Worm (Caenorhabditis elegans) whole organism, L4 larva: Measurements from ENCODE around the gene sre-36.

Experiments used
- F10B5.3 ChIP-seq: sonication (generic microtip); optimal IDR thresholded peaks from 2 replicates; lab custom pipeline; 2016; ENCODE audit warnings: mild to moderate bottlenecking, missing genetic modification characterization, missing compliant biosample characterization
- F37D6.2 ChIP-seq: sonication (generic microtip); optimal IDR thresholded peaks from 2 replicates; lab custom pipeline; 2016; ENCODE audit warnings: mild to moderate bottlenecking, missing genetic modification characterization, missing compliant biosample characterization
- F44E2.7 ChIP-seq: fragments of 200-800 bp; sonication (Bioruptor generic); IDR thresholded peaks from 2 replicates; pipeline ENCODE4 v2.1.2; 2022; ENCODE audit warnings: missing genetic modification characterization, missing compliant biosample characterization
- F49E8.2 ChIP-seq: sonication (generic microtip); optimal IDR thresholded peaks from 2 replicates; lab custom pipeline; 2016; ENCODE audit warnings: missing compliant biosample characterization, mild to moderate bottlenecking, missing genetic modification characterization, borderline replicate concordance
- R02D3.7 ChIP-seq: fragments of 150-350 bp; sonication (generic microtip); optimal IDR thresholded peaks from 3 replicates; lab custom pipeline; 2014; ENCODE audit warnings: missing biosample characterization, missing genetic modification characterization
- T20F7.1 ChIP-seq: fragments of 200-800 bp; sonication (Bioruptor generic); optimal IDR thresholded peaks from 2 replicates; lab custom pipeline; 2018; ENCODE audit warnings: mild to moderate bottlenecking, missing genetic modification characterization, missing compliant biosample characterization
- T26A8.4 ChIP-seq: fragments of 200-800 bp; sonication (Bioruptor generic); IDR thresholded peaks from 2 replicates; pipeline ENCODE4 v1.3.6; 2022; ENCODE audit warnings: missing genetic modification characterization, missing compliant biosample characterization
- Y5F2A.4 ChIP-seq: fragments of 200-800 bp; sonication (Bioruptor generic); optimal IDR thresholded peaks from 2 replicates; lab custom pipeline; 2018; ENCODE audit warnings: mild to moderate bottlenecking, missing genetic modification characterization, missing compliant biosample characterization
- ZK337.2 ChIP-seq: fragments of 200-800 bp; sonication (Bioruptor generic); IDR thresholded peaks from 2 replicates; pipeline ENCODE4 v1.3.6; 2022; ENCODE audit warnings: missing genetic modification reagents, missing genetic modification characterization, missing compliant biosample characterization
- aly-2 ChIP-seq: sonication (generic microtip); optimal IDR thresholded peaks from 2 replicates; lab custom pipeline; 2018; ENCODE audit warnings: missing biosample characterization, missing genetic modification characterization
- ama-1 ChIP-seq: fragments of 150-350 bp; optimal IDR thresholded peaks from 2 replicates; lab custom pipeline; 2014; ENCODE audit warnings: inconsistent platforms, mixed read lengths
- arid-1 ChIP-seq: fragments of 200-800 bp; sonication (Bioruptor generic); conservative IDR thresholded peaks from 2 replicates; pipeline ENCODE4 v1.3.6; 2022; ENCODE audit warnings: missing genetic modification reagents, missing genetic modification characterization, missing compliant biosample characterization
- attf-4 ChIP-seq: sonication (generic microtip); optimal IDR thresholded peaks from 3 replicates; lab custom pipeline; 2017; ENCODE audit warnings: missing biosample characterization, missing genetic modification characterization
- ceh-20 ChIP-seq: fragments of 200-800 bp; sonication (Bioruptor generic); IDR thresholded peaks from 2 replicates; pipeline ENCODE4 v1.3.6; 2022; ENCODE audit warnings: missing genetic modification reagents, missing genetic modification characterization, missing compliant biosample characterization
- ceh-32 ChIP-seq: sonication (generic microtip); optimal IDR thresholded peaks from 2 replicates; lab custom pipeline; 2016; ENCODE audit warnings: mild to moderate bottlenecking, missing genetic modification characterization, missing compliant biosample characterization; ENCODE audit not compliant: poor library complexity
- ceh-44 ChIP-seq: fragments of 200-800 bp; sonication (Bioruptor generic); IDR thresholded peaks from 2 replicates; pipeline ENCODE4 v1.3.6; 2022; ENCODE audit warnings: missing genetic modification reagents, missing genetic modification characterization, missing compliant biosample characterization
- ctbp-1 ChIP-seq: fragments of 200-800 bp; sonication (Bioruptor generic); IDR thresholded peaks from 2 replicates; pipeline ENCODE4 v1.3.6; 2022; ENCODE audit warnings: missing genetic modification reagents, missing genetic modification characterization, missing compliant biosample characterization
- daf-12 ChIP-seq: fragments of 150-350 bp; optimal IDR thresholded peaks from 2 replicates; lab custom pipeline; 2014; ENCODE audit warnings: missing biosample characterization, missing genetic modification reagents, missing genetic modification characterization
- daf-8 ChIP-seq: fragments of 200-800 bp; sonication (Bioruptor generic); IDR thresholded peaks from 2 replicates; pipeline ENCODE4 v1.3.6; 2022; ENCODE audit warnings: missing genetic modification characterization, missing compliant biosample characterization
- dmd-6 ChIP-seq: fragments of 200-800 bp; sonication (Bioruptor generic); IDR thresholded peaks from 2 replicates; pipeline ENCODE4 v1.3.6; 2022; ENCODE audit warnings: missing genetic modification reagents, missing genetic modification characterization, missing compliant biosample characterization
- dmd-8 ChIP-seq: fragments of 200-800 bp; sonication (Bioruptor generic); IDR thresholded peaks from 2 replicates; pipeline ENCODE4 v1.3.6; 2022; ENCODE audit warnings: missing genetic modification characterization, missing compliant biosample characterization
- dmd-9 ChIP-seq: fragments of 200-800 bp; sonication (Bioruptor generic); IDR thresholded peaks from 2 replicates; pipeline ENCODE4 v1.3.6; 2022; ENCODE audit warnings: missing genetic modification reagents, missing genetic modification characterization, missing compliant biosample characterization
- duxl-1 ChIP-seq: sonication (generic microtip); optimal IDR thresholded peaks from 2 replicates; lab custom pipeline; 2016; ENCODE audit warnings: mild to moderate bottlenecking, missing genetic modification characterization, moderate library complexity, missing compliant biosample characterization; ENCODE audit not compliant: poor library complexity
- dve-1 ChIP-seq: sonication (generic microtip); optimal IDR thresholded peaks from 2 replicates; lab custom pipeline; 2017; ENCODE audit warnings: antibody characterized with exemption, mild to moderate bottlenecking, missing genetic modification characterization, missing compliant biosample characterization; ENCODE audit not compliant: insufficient read depth
- gei-8 ChIP-seq: fragments of 200-800 bp; sonication (Bioruptor generic); optimal IDR thresholded peaks from 2 replicates; lab custom pipeline; 2018; ENCODE audit warnings: mild to moderate bottlenecking, missing genetic modification characterization, missing compliant biosample characterization
- hmg-1.1 ChIP-seq: fragments of 200-800 bp; sonication (Bioruptor generic); IDR thresholded peaks from 2 replicates; pipeline ENCODE4 v1.3.6; 2022; ENCODE audit warnings: missing genetic modification reagents, missing genetic modification characterization, missing compliant biosample characterization
- jun-1 ChIP-seq: fragments of 150-350 bp; optimal IDR thresholded peaks from 2 replicates; lab custom pipeline; 2014; ENCODE audit warnings: missing biosample characterization, missing genetic modification reagents, missing genetic modification characterization
- lin-1 ChIP-seq: fragments of 200-800 bp; sonication (Bioruptor generic); IDR thresholded peaks from 2 replicates; pipeline ENCODE4 v1.3.6; 2022; ENCODE audit warnings: missing genetic modification reagents, missing genetic modification characterization, missing compliant biosample characterization
- lin-38 ChIP-seq: fragments of 200-800 bp; sonication (Bioruptor generic); IDR thresholded peaks from 2 replicates; pipeline ENCODE4 v1.3.6; 2022; ENCODE audit warnings: missing genetic modification reagents, missing genetic modification characterization, missing compliant biosample characterization
- lin-39 ChIP-seq: fragments of 150-350 bp; optimal IDR thresholded peaks from 2 replicates; lab custom pipeline; 2014; ENCODE audit warnings: missing biosample characterization, missing genetic modification reagents, missing genetic modification characterization
- lir-3 ChIP-seq: sonication (generic microtip); optimal IDR thresholded peaks from 2 replicates; lab custom pipeline; 2016; ENCODE audit warnings: mild to moderate bottlenecking, missing genetic modification characterization, missing compliant biosample characterization
- madf-9 ChIP-seq: fragments of 200-800 bp; sonication (Bioruptor generic); conservative IDR thresholded peaks from 2 replicates; pipeline ENCODE4 v1.3.6; 2022; ENCODE audit warnings: missing genetic modification reagents, missing genetic modification characterization, missing compliant biosample characterization
- mes-2 ChIP-seq: sonication (generic microtip); optimal IDR thresholded peaks from 2 replicates; lab custom pipeline; 2016; ENCODE audit warnings: missing genotype, mild to moderate bottlenecking, missing genetic modification characterization, missing compliant biosample characterization; ENCODE audit not compliant: poor library complexity, severe bottlenecking
- nhr-11 ChIP-seq: fragments of 150-350 bp; optimal IDR thresholded peaks from 2 replicates; lab custom pipeline; 2014; ENCODE audit warnings: missing biosample characterization, missing genetic modification characterization
- nhr-111 ChIP-seq: fragments of 200-800 bp; sonication (Bioruptor generic); optimal IDR thresholded peaks from 2 replicates; lab custom pipeline; 2018; ENCODE audit warnings: mild to moderate bottlenecking, missing genetic modification characterization, missing compliant biosample characterization
- nhr-237 ChIP-seq: sonication (generic microtip); optimal IDR thresholded peaks from 2 replicates; lab custom pipeline; 2017; ENCODE audit warnings: missing biosample characterization, missing genetic modification characterization
- nhr-25 ChIP-seq: sonication (generic microtip); optimal IDR thresholded peaks from 2 replicates; lab custom pipeline; 2017; ENCODE audit warnings: missing genetic modification characterization, mild to moderate bottlenecking, missing compliant biosample characterization, antibody characterized with exemption, moderate library complexity, borderline replicate concordance; ENCODE audit not compliant: insufficient read depth
- nhr-28 ChIP-seq: fragments of 150-350 bp; optimal IDR thresholded peaks from 2 replicates; lab custom pipeline; 2014; ENCODE audit warnings: missing biosample characterization, missing genetic modification characterization
- nhr-48 ChIP-seq: sonication (generic microtip); optimal IDR thresholded peaks from 2 replicates; lab custom pipeline; 2016; ENCODE audit warnings: mild to moderate bottlenecking, missing genetic modification characterization, missing compliant biosample characterization
- pha-4 ChIP-seq, 2 experiments: fragments of 150-350 bp in 1 of 2; fragments of 200-800 bp in 1 of 2; sonication (Bioruptor generic) in 1 of 2; IDR thresholded peaks in 1 of 2; optimal IDR thresholded peaks in 1 of 2; 2 replicates each; pipeline versions ENCODE4 v1.3.6 to Lab custom; 2014 to 2022; ENCODE audit warnings: missing genetic modification characterization in 2 of 2, missing genetic modification reagents in 2 of 2, missing biosample characterization in 1 of 2, missing compliant biosample characterization in 1 of 2
- sdz-12 ChIP-seq: fragments of 200-800 bp; sonication (Bioruptor generic); optimal IDR thresholded peaks from 2 replicates; lab custom pipeline; 2018; ENCODE audit warnings: mild to moderate bottlenecking, missing genetic modification characterization, missing compliant biosample characterization
- skn-1 ChIP-seq: fragments of 150-350 bp; optimal IDR thresholded peaks from 2 replicates; lab custom pipeline; 2014; ENCODE audit warnings: missing biosample characterization, missing genetic modification characterization
- unc-39 ChIP-seq: sonication (generic microtip); optimal IDR thresholded peaks from 2 replicates; lab custom pipeline; 2017; ENCODE audit warnings: missing biosample characterization, missing genetic modification characterization
- unc-62 ChIP-seq, 3 experiments: fragments of 150-350 bp in 1 of 3; sonication (generic microtip); optimal IDR thresholded peaks in 2 of 3; peaks in 1 of 3; 1 replicate in 1 of 3; 2 replicates in 2 of 3; lab custom pipeline; 2014 to 2017; ENCODE audit warnings: missing biosample characterization in 3 of 3, missing genetic modification characterization in 3 of 3, missing genetic modification reagents in 3 of 3, missing genotype in 1 of 3
- zag-1 ChIP-seq: fragments of 150-350 bp; optimal IDR thresholded peaks from 2 replicates; lab custom pipeline; 2014; ENCODE audit warnings: missing biosample characterization, missing genetic modification characterization
- ztf-7 ChIP-seq: fragments of 150-350 bp; optimal IDR thresholded peaks from 2 replicates; lab custom pipeline; 2014; ENCODE audit warnings: missing biosample characterization, missing genetic modification characterization

Gene sre-36

DNA sequence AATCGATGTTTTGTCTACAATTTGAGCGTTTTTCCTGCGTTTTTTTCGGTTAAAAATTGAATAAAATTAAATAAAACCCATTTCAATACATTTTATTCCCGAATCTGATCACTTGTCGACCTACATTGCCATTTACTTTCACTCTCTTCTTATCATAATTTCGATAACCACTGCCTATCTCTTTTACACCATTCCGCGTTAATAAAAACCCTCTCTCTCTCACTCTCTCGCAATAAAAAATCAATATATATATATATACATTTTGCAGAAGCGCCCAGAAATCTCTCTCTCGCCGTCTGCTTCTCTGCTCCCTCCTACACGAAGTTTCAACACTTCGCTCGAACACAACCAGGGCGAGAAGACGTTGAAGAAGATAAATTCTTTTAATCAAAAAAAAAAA, 42.2 kb upstream of the sre-36 start, which contains the start of gene pptr-1 (continued):
- TF ChIP-seq pha-4 (GFP tag; IDR thresholded peaks at IDR 0.05; lab: Robert Waterston, UW) (0 out of 2 replicates have a peak, but pooled peaks have one; percentile 34), pha-4 (tag; optimal IDR thresholded peaks at IDR 0.05; lab: Kevin White, UChicago) (no peak), attf-4 (tag; lab: Kevin White, UChicago) (no peak), ceh-20 (GFP tag; lab: Robert Waterston, UW) (no peak), gei-8 (GFP tag; lab: Kevin White, UChicago) (no peak), F44E2.7 (GFP tag; lab: Robert Waterston, UW) (no peak), zag-1 (tag; lab: Kevin White, UChicago) (no peak), unc-39 (tag; lab: Kevin White, UChicago) (no peak), daf-12 (tag; lab: Kevin White, UChicago) (no peak), T20F7.1 (no peak), mes-2 (tag; lab: Kevin White, UChicago) (peak; percentile 30)

ce11 chrV:16361350-16361749, 38.1 kb upstream of the sre-36 start:
- no peak for TF ChIP-seq hmg-1.1 (GFP tag; lab: Robert Waterston, UW)
- no peak for TF ChIP-seq nhr-28 (tag; lab: Kevin White, UChicago)
- no peak for TF ChIP-seq ceh-32 (tag; lab: Kevin White, UChicago)
- no peak for TF ChIP-seq F10B5.3
- no peak for TF ChIP-seq Y5F2A.4 (GFP tag; lab: Kevin White, UChicago)
- no peak for TF ChIP-seq nhr-25 (tag; lab: Kevin White, UChicago)
- no peak for TF ChIP-seq daf-12 (tag; lab: Kevin White, UChicago)
- no peak for TF ChIP-seq ZK337.2
- TF ChIP-seq dve-1 (tag; lab: Kevin White, UChicago): no peak
- TF ChIP-seq F49E8.2 (tag; lab: Kevin White, UChicago): no peak
- TF ChIP-seq arid-1 (GFP tag; lab: Robert Waterston, UW): no peak
- TF ChIP-seq daf-8: no peak
- TF ChIP-seq aly-2: no peak
- TF ChIP-seq nhr-111 (GFP tag; lab: Kevin White, UChicago): no peak
- no peak for TF ChIP-seq unc-62 (GFP tag; optimal IDR thresholded peaks at IDR 0.05 in 1 of 2; lab: Kevin White, UChicago)
- TF ChIP-seq unc-62 (tag; optimal IDR thresholded peaks at IDR 0.05; lab: Kevin White, UChicago): no peak
- no peak for TF ChIP-seq nhr-11 (tag; lab: Kevin White, UChicago)
- TF ChIP-seq F37D6.2: no peak
- TF ChIP-seq ztf-7: no peak
- TF ChIP-seq ctbp-1 (GFP tag; lab: Robert Waterston, UW): no peak

ce11 chrV:16367575-16367974, 31.9 kb upstream of the sre-36 start, which contains the start of gene W08G11.3:
Gene W08G11.3, plus strand, starts transcription at chrV:16367681.
- no peak for TF ChIP-seq daf-12 (tag; lab: Kevin White, UChicago)
- TF ChIP-seq F37D6.2: no peak
- no peak for TF ChIP-seq duxl-1 (tag; lab: Kevin White, UChicago)
- TF ChIP-seq nhr-48: no peak
- peak; percentile 58; the same call in 1 of the 2 replicates for TF ChIP-seq T26A8.4 (GFP tag; lab: Robert Waterston, UW)
- TF ChIP-seq lin-38 (GFP tag; lab: Robert Waterston, UW): 0 out of 2 replicates have a peak, but pooled peaks have one; percentile 9
- TF ChIP-seq dmd-6 (GFP tag; lab: Robert Waterston, UW): no peak
- peak; percentile 55 for TF ChIP-seq ama-1
- TF ChIP-seq nhr-237 (tag; lab: Kevin White, UChicago): no peak
- no peak for TF ChIP-seq jun-1 (tag; lab: Kevin White, UChicago)
- no peak for TF ChIP-seq ceh-44 (GFP tag; lab: Robert Waterston, UW)
- no peak for TF ChIP-seq dmd-9 (GFP tag; lab: Robert Waterston, UW)
- no peak for TF ChIP-seq daf-8
- TF ChIP-seq dve-1 (tag; lab: Kevin White, UChicago): peak; percentile 11
- TF ChIP-seq arid-1 (GFP tag; lab: Robert Waterston, UW): no peak
- no peak for TF ChIP-seq hmg-1.1 (GFP tag; lab: Robert Waterston, UW)
- TF ChIP-seq dmd-8 (GFP tag; lab: Robert Waterston, UW): no peak
- no peak for TF ChIP-seq nhr-11 (tag; lab: Kevin White, UChicago)
- TF ChIP-seq skn-1 (tag; lab: Kevin White, UChicago): no peak
- no peak for TF ChIP-seq madf-9 (GFP tag; lab: Robert Waterston, UW)
- no peak for TF ChIP-seq lin-1 (GFP tag; lab: Robert Waterston, UW)
- TF ChIP-seq sdz-12 (GFP tag; lab: Kevin White, UChicago): no peak
- no peak for TF ChIP-seq nhr-111 (GFP tag; lab: Kevin White, UChicago)
- TF ChIP-seq lin-39 (tag; lab: Kevin White, UChicago): no peak
- peak; percentile 37 for TF ChIP-seq R02D3.7 (tag; lab: Kevin White, UChicago)
- TF ChIP-seq lir-3 (tag; lab: Kevin White, UChicago): no peak
